Worm (Caenorhabditis elegans): ENCODE measurements around the gene T25G12.3.
A peak's percentile ranks its signal among the peaks of the same experiment; 100 is the strongest.

Gene T25G12.3

ce11 chrX:17231348-17231747, at the start of gene T25G12.3:
T25G12.3 (plus strand) TSS chrX:17231648.
- TF ChIP-seq hnd-1 (tag; optimal IDR thresholded peaks at IDR 0.05) (no peak), pes-1 (GFP tag; IDR thresholded peaks at IDR 0.05) (no peak), tbx-11 (GFP tag; IDR thresholded peaks at IDR 0.05) (no peak), hmbx-1 (tag; optimal IDR thresholded peaks at IDR 0.05) (no peak), sea-1 (GFP tag; conservative IDR thresholded peaks at IDR 0.05) (no peak), ets-7 (tag; optimal IDR thresholded peaks at IDR 0.05) (no peak), tra-4 (tag; optimal IDR thresholded peaks at IDR 0.05) (no peak)

- no peak for TF ChIP-seq ceh-36 (tag; optimal IDR thresholded peaks at IDR 0.05)
- TF ChIP-seq tra-4 (tag; optimal IDR thresholded peaks at IDR 0.05): no peak
- TF ChIP-seq flt-1 (GFP tag; IDR thresholded peaks at IDR 0.05): no peak
- no peak for TF ChIP-seq pes-1 (GFP tag; IDR thresholded peaks at IDR 0.05)
- no peak for TF ChIP-seq B0310.2 (tag; optimal IDR thresholded peaks at IDR 0.05)
- no peak for TF ChIP-seq hmbx-1 (tag; optimal IDR thresholded peaks at IDR 0.05)
- peak; percentile 37 for TF ChIP-seq F13C5.2 (tag; optimal IDR thresholded peaks at IDR 0.05)
- TF ChIP-seq hmg-4 (GFP tag; optimal IDR thresholded peaks at IDR 0.05): peak; percentile 67
- TF ChIP-seq aly-1 (tag; optimal IDR thresholded peaks at IDR 0.05): peak; percentile 33
- TF ChIP-seq ceh-13 (GFP tag; optimal IDR thresholded peaks at IDR 0.05): no peak
- TF ChIP-seq ama-1 (optimal IDR thresholded peaks at IDR 0.05): no peak
- TF ChIP-seq sea-1 (GFP tag; conservative IDR thresholded peaks at IDR 0.05): no peak
- TF ChIP-seq ets-7 (tag; optimal IDR thresholded peaks at IDR 0.05): no peak
- no peak for TF ChIP-seq hnd-1 (tag; optimal IDR thresholded peaks at IDR 0.05)
- TF ChIP-seq tbx-37 (GFP tag; conservative IDR thresholded peaks at IDR 0.05): no peak
- no peak for TF ChIP-seq scrt-1 (GFP tag; IDR thresholded peaks at IDR 0.05)
- no peak for TF ChIP-seq tbx-11 (GFP tag; IDR thresholded peaks at IDR 0.05)
Measured at ce11 chrX:17184363-17184762, 47.1 kb upstream of the T25G12.3 start.

ce11 chrX:17185696-17186430, 45.6 kb upstream of the T25G12.3 start, which contains the start of gene sid-3:
sid-3 (plus strand) TSS chrX:17186380.
- no peak for TF ChIP-seq ceh-13 (GFP tag; optimal IDR thresholded peaks at IDR 0.05)
- TF ChIP-seq scrt-1 (GFP tag; IDR thresholded peaks at IDR 0.05): no peak
- no peak for TF ChIP-seq tbx-11 (GFP tag; IDR thresholded peaks at IDR 0.05)
- no peak for TF ChIP-seq tra-4 (tag; optimal IDR thresholded peaks at IDR 0.05)
- TF ChIP-seq aly-1 (tag; optimal IDR thresholded peaks at IDR 0.05): no peak
- TF ChIP-seq ets-7 (tag; optimal IDR thresholded peaks at IDR 0.05): no peak
- no peak for TF ChIP-seq B0310.2 (tag; optimal IDR thresholded peaks at IDR 0.05)
- no peak for TF ChIP-seq pes-1 (GFP tag; IDR thresholded peaks at IDR 0.05)
- TF ChIP-seq hmg-4 (GFP tag; optimal IDR thresholded peaks at IDR 0.05): no peak
- TF ChIP-seq tbx-37 (GFP tag; conservative IDR thresholded peaks at IDR 0.05): no peak
- no peak for TF ChIP-seq sea-1 (GFP tag; conservative IDR thresholded peaks at IDR 0.05)
- no peak for TF ChIP-seq hnd-1 (tag; optimal IDR thresholded peaks at IDR 0.05)

- TF ChIP-seq F13C5.2 (tag; optimal IDR thresholded peaks at IDR 0.05): no peak
- no peak for TF ChIP-seq scrt-1 (GFP tag; IDR thresholded peaks at IDR 0.05)
- no peak for TF ChIP-seq tra-4 (tag; optimal IDR thresholded peaks at IDR 0.05)
- no peak for TF ChIP-seq hmbx-1 (tag; optimal IDR thresholded peaks at IDR 0.05)
- TF ChIP-seq tbx-37 (GFP tag; conservative IDR thresholded peaks at IDR 0.05): no peak
- TF ChIP-seq ama-1 (optimal IDR thresholded peaks at IDR 0.05): no peak
- TF ChIP-seq ceh-36 (tag; optimal IDR thresholded peaks at IDR 0.05): no peak
- no peak for TF ChIP-seq sea-1 (GFP tag; conservative IDR thresholded peaks at IDR 0.05)
- no peak for TF ChIP-seq B0310.2 (tag; optimal IDR thresholded peaks at IDR 0.05)
Measured at ce11 chrX:17195080-17195479, 36.4 kb upstream of the T25G12.3 start, which contains the start of gene B0302.5. B0302.5 (minus strand) TSS chrX:17195137.

ce11 chrX:17197824-17198223, 33.6 kb upstream of the T25G12.3 start:
- TF ChIP-seq scrt-1 (GFP tag; IDR thresholded peaks at IDR 0.05): no peak
- no peak for TF ChIP-seq ceh-36 (tag; optimal IDR thresholded peaks at IDR 0.05)
- no peak for TF ChIP-seq flt-1 (GFP tag; IDR thresholded peaks at IDR 0.05)
- no peak for TF ChIP-seq tbx-37 (GFP tag; conservative IDR thresholded peaks at IDR 0.05)
- TF ChIP-seq tra-4 (tag; optimal IDR thresholded peaks at IDR 0.05): no peak
- TF ChIP-seq aly-1 (tag; optimal IDR thresholded peaks at IDR 0.05): no peak
- no peak for TF ChIP-seq pes-1 (GFP tag; IDR thresholded peaks at IDR 0.05)
- no peak for TF ChIP-seq hmbx-1 (tag; optimal IDR thresholded peaks at IDR 0.05)
- no peak for TF ChIP-seq tbx-11 (GFP tag; IDR thresholded peaks at IDR 0.05)
- TF ChIP-seq ama-1 (optimal IDR thresholded peaks at IDR 0.05): no peak
- TF ChIP-seq hnd-1 (tag; optimal IDR thresholded peaks at IDR 0.05): no peak
- no peak for TF ChIP-seq ceh-13 (GFP tag; optimal IDR thresholded peaks at IDR 0.05)
- TF ChIP-seq hmg-4 (GFP tag; optimal IDR thresholded peaks at IDR 0.05): no peak
- TF ChIP-seq B0310.2 (tag; optimal IDR thresholded peaks at IDR 0.05): no peak
- TF ChIP-seq sea-1 (GFP tag; conservative IDR thresholded peaks at IDR 0.05): no peak

- TF ChIP-seq hmbx-1 (tag; optimal IDR thresholded peaks at IDR 0.05): no peak
- no peak for TF ChIP-seq hnd-1 (tag; optimal IDR thresholded peaks at IDR 0.05)
- TF ChIP-seq tbx-37 (GFP tag; conservative IDR thresholded peaks at IDR 0.05): no peak
- no peak for TF ChIP-seq scrt-1 (GFP tag; IDR thresholded peaks at IDR 0.05)
- TF ChIP-seq tra-4 (tag; optimal IDR thresholded peaks at IDR 0.05): no peak
- no peak for TF ChIP-seq B0310.2 (tag; optimal IDR thresholded peaks at IDR 0.05)
- TF ChIP-seq ama-1 (optimal IDR thresholded peaks at IDR 0.05): no peak
- no peak for TF ChIP-seq hmg-4 (GFP tag; optimal IDR thresholded peaks at IDR 0.05)
Measured at ce11 chrX:17203399-17203798, 28.0 kb upstream of the T25G12.3 start.

ce11 chrX:17205853-17206252, 25.6 kb upstream of the T25G12.3 start:
- TF ChIP-seq ceh-13 (GFP tag; optimal IDR thresholded peaks at IDR 0.05) (no peak), hmbx-1 (tag; optimal IDR thresholded peaks at IDR 0.05) (no peak), ama-1 (optimal IDR thresholded peaks at IDR 0.05) (no peak), tra-4 (tag; optimal IDR thresholded peaks at IDR 0.05) (no peak), hnd-1 (tag; optimal IDR thresholded peaks at IDR 0.05) (no peak)
